Fruit fly (Drosophila melanogaster) whole organism, pupa: Measurements from ENCODE around the gene CG2519.

Experiments
- CG10348 ChIP-seq: fragments of 200-800 bp; sonication (Bioruptor generic); IDR thresholded peaks from 2 replicates; pipeline ENCODE4 v1.3.6; 2022; ENCODE audit warnings: missing biosample characterization, missing genetic modification characterization
- CG14655 ChIP-seq: fragments of 200-800 bp; sonication (Bioruptor generic); optimal IDR thresholded peaks from 3 replicates; lab custom pipeline; 2017; ENCODE audit warnings: mild to moderate bottlenecking, missing biosample characterization, missing genetic modification reagents, missing genetic modification characterization
- CG15710 ChIP-seq: fragments of 200-800 bp; sonication (Bioruptor generic); optimal IDR thresholded peaks from 2 replicates; lab custom pipeline; 2018; ENCODE audit warnings: missing biosample characterization, mild to moderate bottlenecking, missing genetic modification characterization, moderate library complexity
- CG17806 ChIP-seq: fragments of 200-800 bp; sonication (Bioruptor generic); optimal IDR thresholded peaks from 2 replicates; lab custom pipeline; 2018; ENCODE audit warnings: missing biosample characterization, mild to moderate bottlenecking, missing genetic modification characterization, moderate library complexity
- CG32121 ChIP-seq: fragments of 200-800 bp; sonication (Bioruptor generic); IDR thresholded peaks from 2 replicates; pipeline ENCODE4 v1.3.6; 2022; ENCODE audit warnings: missing biosample characterization, missing genetic modification characterization
- CG4496 ChIP-seq: fragments of 200-800 bp; sonication (Bioruptor generic); IDR thresholded peaks from 3 replicates; pipeline ENCODE4 v1.3.6; 2022; ENCODE audit warnings: missing biosample characterization, missing genetic modification characterization
- CG8301 ChIP-seq: fragments of 200-800 bp; sonication (Bioruptor generic); optimal IDR thresholded peaks from 2 replicates; lab custom pipeline; 2018; ENCODE audit warnings: missing biosample characterization, mild to moderate bottlenecking, missing genetic modification characterization
- EcR ChIP-seq: fragments of 200-800 bp; sonication (Bioruptor generic); optimal IDR thresholded peaks from 3 replicates; lab custom pipeline; 2019; ENCODE audit warnings: missing biosample characterization, missing genetic modification characterization, mild to moderate bottlenecking, moderate library complexity, missing genetic modification reagents
- Ets98B ChIP-seq: fragments of 200-800 bp; sonication (Bioruptor generic); IDR thresholded peaks from 2 replicates; pipeline ENCODE4 v1.3.6; 2022; ENCODE audit warnings: missing biosample characterization, missing genetic modification characterization
- Pif1A ChIP-seq: fragments of 200-800 bp; sonication (Bioruptor generic); optimal IDR thresholded peaks from 3 replicates; lab custom pipeline; 2016; ENCODE audit warnings: missing biosample characterization, missing genetic modification characterization
- Pif1B ChIP-seq: fragments of 200-800 bp; sonication (Bioruptor generic); optimal IDR thresholded peaks from 3 replicates; lab custom pipeline; 2016; ENCODE audit warnings: missing biosample characterization, missing genetic modification characterization
- Snoo ChIP-seq: fragments of 200-800 bp; sonication (Bioruptor generic); optimal IDR thresholded peaks from 3 replicates; lab custom pipeline; 2017; ENCODE audit warnings: missing biosample characterization, mild to moderate bottlenecking, missing genetic modification characterization, inconsistent platforms
- gl ChIP-seq: fragments of 200-800 bp; sonication (Bioruptor generic); optimal IDR thresholded peaks from 2 replicates; lab custom pipeline; 2018; ENCODE audit warnings: missing biosample characterization, mild to moderate bottlenecking, missing genetic modification characterization
- rn ChIP-seq: fragments of 200-800 bp; sonication (Bioruptor generic); IDR thresholded peaks from 2 replicates; pipeline ENCODE4 v1.3.6; 2022; ENCODE audit warnings: missing biosample characterization, missing genetic modification characterization

- TF ChIP-seq CG4496 (GFP tag; lab: Robert Waterston, UW) (no peak), Pif1B (GFP tag; lab: Kevin White, UChicago) (no peak), rn (GFP tag; lab: Robert Waterston, UW) (no peak), Snoo (no peak), Ets98B (GFP tag; lab: Robert Waterston, UW) (no peak), EcR (GFP tag; lab: Kevin White, UChicago) (no peak), CG14655 (no peak), Pif1A (GFP tag; lab: Kevin White, UChicago) (no peak), CG32121 (GFP tag; lab: Robert Waterston, UW) (no peak), CG17806 (tag; lab: Kevin White, UChicago) (no peak), CG15710 (tag; lab: Kevin White, UChicago) (no peak), CG8301 (tag; lab: Kevin White, UChicago) (no peak), gl (tag; lab: Kevin White, UChicago) (no peak), CG10348 (no peak)
Observed at dm6 chr3R:5502646-5503045, 44.9 kb downstream of the CG2519 start, which contains the start of gene NKCC.
